Fruit fly (Drosophila melanogaster) whole organism, embryonic: ENCODE measurements around the gene spd-2.
A peak's percentile ranks its signal among the peaks of the same experiment; 100 is the strongest.

ENCODE experiments used
- ATbp ChIP-seq: fragments of 200-800 bp; sonication (Bioruptor generic); optimal IDR thresholded peaks from 2 replicates; lab custom pipeline; 2017; ENCODE audit warnings: missing biosample characterization, mild to moderate bottlenecking, missing genetic modification characterization, missing genetic modification reagents
- CG10321 ChIP-seq: fragments of 200-800 bp; sonication (Bioruptor generic); IDR thresholded peaks from 2 replicates; pipeline ENCODE4 v1.3.6; 2022; ENCODE audit warnings: missing biosample characterization, missing genetic modification characterization
- CG11695 ChIP-seq: fragments of 200-800 bp; sonication (Bioruptor generic); IDR thresholded peaks from 3 replicates; pipeline ENCODE4 v1.3.6; 2022; ENCODE audit warnings: missing biosample characterization, missing genetic modification characterization
- CG12744 ChIP-seq: fragments of 200-800 bp; sonication (Bioruptor generic); optimal IDR thresholded peaks from 2 replicates; lab custom pipeline; 2016; ENCODE audit warnings: missing biosample characterization, missing genetic modification characterization
- CG12942 ChIP-seq: fragments of 200-800 bp; sonication (Bioruptor generic); optimal IDR thresholded peaks from 3 replicates; lab custom pipeline; 2016; ENCODE audit warnings: missing biosample characterization, missing genetic modification characterization
- CG17359 ChIP-seq: fragments of 200-800 bp; sonication (Bioruptor generic); optimal IDR thresholded peaks from 3 replicates; lab custom pipeline; 2018; ENCODE audit warnings: missing biosample characterization, mild to moderate bottlenecking, missing genetic modification characterization, moderate library complexity
- CG17612 ChIP-seq: fragments of 200-800 bp; sonication (Bioruptor generic); IDR thresholded peaks from 2 replicates; pipeline ENCODE4 v1.3.6; 2022; ENCODE audit warnings: missing biosample characterization, missing genetic modification characterization
- CG18476 ChIP-seq: fragments of 200-800 bp; sonication (Bioruptor generic); optimal IDR thresholded peaks from 2 replicates; lab custom pipeline; 2016; ENCODE audit warnings: missing biosample characterization, mild to moderate bottlenecking, missing genetic modification characterization
- CG3995 ChIP-seq: fragments of 200-800 bp; sonication (Bioruptor generic); optimal IDR thresholded peaks from 3 replicates; lab custom pipeline; 2016; ENCODE audit warnings: missing biosample characterization, missing genetic modification characterization
- CG42726 ChIP-seq: fragments of 200-800 bp; sonication (Bioruptor generic); IDR thresholded peaks from 2 replicates; pipeline ENCODE4 v1.3.6; 2022; ENCODE audit warnings: missing biosample characterization, missing genetic modification characterization; ENCODE audit not compliant: partially characterized antibody
- CG4360 ChIP-seq: fragments of 200-800 bp; sonication (Bioruptor generic); IDR thresholded peaks from 2 replicates; pipeline ENCODE4 v1.3.6; 2022; ENCODE audit warnings: missing biosample characterization, missing genetic modification characterization
- CG7357 ChIP-seq: fragments of 200-800 bp; sonication (Bioruptor generic); IDR thresholded peaks from 3 replicates; pipeline ENCODE4 v1.3.6; 2022; ENCODE audit warnings: missing biosample characterization, missing genetic modification characterization
- CG9932 ChIP-seq: fragments of 200-800 bp; sonication (Bioruptor generic); IDR thresholded peaks from 2 replicates; pipeline ENCODE4 v1.3.6; 2022; ENCODE audit warnings: missing biosample characterization, missing genetic modification characterization
- CHES-1-like ChIP-seq: fragments of 200-800 bp; sonication (Bioruptor generic); optimal IDR thresholded peaks from 2 replicates; lab custom pipeline; 2016; ENCODE audit warnings: missing biosample characterization, missing genetic modification characterization
- CTCF ChIP-seq: fragments of 200-800 bp; sonication (Bioruptor generic); optimal IDR thresholded peaks from 2 replicates; lab custom pipeline; 2017; ENCODE audit warnings: missing biosample characterization, mild to moderate bottlenecking, missing genetic modification characterization, moderate library complexity
- D19A ChIP-seq: fragments of 200-800 bp; optimal IDR thresholded peaks from 3 replicates; lab custom pipeline; 2019; ENCODE audit warnings: missing biosample characterization, mild to moderate bottlenecking, missing genetic modification characterization, moderate library complexity
- Dad ChIP-seq: fragments of 200-800 bp; sonication (Bioruptor generic); optimal IDR thresholded peaks from 3 replicates; lab custom pipeline; 2016; ENCODE audit warnings: missing biosample characterization, missing genetic modification characterization
- Dp ChIP-seq: fragments of 200-800 bp; sonication (Bioruptor generic); optimal IDR thresholded peaks from 2 replicates; lab custom pipeline; 2018; ENCODE audit warnings: missing biosample characterization, mild to moderate bottlenecking, missing genetic modification characterization, moderate library complexity
- Fer2 ChIP-seq: fragments of 200-800 bp; sonication (Bioruptor generic); optimal IDR thresholded peaks from 2 replicates; lab custom pipeline; 2018; ENCODE audit warnings: missing biosample characterization, mild to moderate bottlenecking, missing genetic modification characterization, moderate library complexity
- Gug ChIP-seq: fragments of 200-800 bp; sonication (Bioruptor generic); IDR thresholded peaks from 4 replicates; pipeline ENCODE4 v1.3.6; 2022; ENCODE audit warnings: missing biosample characterization, missing genetic modification characterization
- HLH3B ChIP-seq: fragments of 200-800 bp; sonication (Bioruptor generic); IDR thresholded peaks from 2 replicates; pipeline ENCODE4 v1.3.6; 2022; ENCODE audit warnings: missing biosample characterization, missing genetic modification characterization
- Hey ChIP-seq: fragments of 200-800 bp; sonication (Bioruptor generic); optimal IDR thresholded peaks from 3 replicates; lab custom pipeline; 2018; ENCODE audit warnings: missing biosample characterization, mild to moderate bottlenecking, missing genetic modification characterization
- Hr51 ChIP-seq, 2 experiments: fragments of 200-800 bp; sonication (Bioruptor generic); optimal IDR thresholded peaks; 2 replicates in 1 of 2; 3 replicates in 1 of 2; lab custom pipeline; 2016 to 2018; ENCODE audit warnings: missing biosample characterization in 2 of 2, missing genetic modification characterization in 2 of 2, mild to moderate bottlenecking in 1 of 2, moderate library complexity in 1 of 2
- Hsf ChIP-seq: fragments of 200-800 bp; sonication (Bioruptor generic); optimal IDR thresholded peaks from 3 replicates; lab custom pipeline; 2016; ENCODE audit warnings: missing biosample characterization, missing genetic modification characterization
- Max ChIP-seq: fragments of 200-800 bp; sonication (Bioruptor generic); optimal IDR thresholded peaks from 2 replicates; lab custom pipeline; 2016; ENCODE audit warnings: missing biosample characterization, mild to moderate bottlenecking, missing genetic modification characterization
- Meics ChIP-seq: fragments of 200-800 bp; sonication (Bioruptor generic); optimal IDR thresholded peaks from 2 replicates; lab custom pipeline; 2017; ENCODE audit warnings: missing biosample characterization, mild to moderate bottlenecking, missing genetic modification characterization
- Nf-YA ChIP-seq: fragments of 200-800 bp; sonication (Bioruptor generic); IDR thresholded peaks from 2 replicates; pipeline ENCODE4 v1.3.6; 2022; ENCODE audit warnings: missing biosample characterization, missing genetic modification characterization
- Optix ChIP-seq: fragments of 200-800 bp; sonication (Bioruptor generic); IDR thresholded peaks from 3 replicates; pipeline ENCODE4 v1.3.6; 2022; ENCODE audit warnings: missing biosample characterization, missing genetic modification characterization
- Rx ChIP-seq: fragments of 200-800 bp; sonication (Bioruptor generic); IDR thresholded peaks from 2 replicates; pipeline ENCODE4 v1.3.6; 2022; ENCODE audit warnings: missing biosample characterization, missing genetic modification characterization
- Stat92E ChIP-seq, 3 experiments: fragments of >200 bp in 2 of 3; fragments of 200-800 bp in 1 of 3; sonication (Bioruptor generic) in 1 of 3; optimal IDR thresholded peaks; 2 replicates each; lab custom pipeline; 2017 to 2019; ENCODE audit warnings: missing biosample characterization in 3 of 3, missing genetic modification characterization in 3 of 3, mild to moderate bottlenecking in 1 of 3, moderate library complexity in 1 of 3
- ac ChIP-seq: fragments of 200-800 bp; sonication (Bioruptor generic); optimal IDR thresholded peaks from 3 replicates; lab custom pipeline; 2017; ENCODE audit warnings: missing biosample characterization, mild to moderate bottlenecking, missing genetic modification characterization
- ap ChIP-seq: fragments of 200-800 bp; sonication (Bioruptor generic); IDR thresholded peaks from 2 replicates; pipeline ENCODE4 v1.3.6; 2022; ENCODE audit warnings: missing biosample characterization, missing genetic modification characterization
- ato ChIP-seq: fragments of 200-800 bp; sonication (Bioruptor generic); IDR thresholded peaks from 2 replicates; pipeline ENCODE4 v1.3.6; 2022; ENCODE audit warnings: missing biosample characterization, missing genetic modification characterization; ENCODE audit not compliant: partially characterized antibody
- bigmax ChIP-seq: fragments of 200-800 bp; sonication (Bioruptor generic); optimal IDR thresholded peaks from 2 replicates; lab custom pipeline; 2018; ENCODE audit warnings: missing biosample characterization, mild to moderate bottlenecking, missing genetic modification characterization
- croc ChIP-seq: fragments of 200-800 bp; sonication (Bioruptor generic); conservative IDR thresholded peaks from 3 replicates; pipeline ENCODE4 v1.3.6; 2022; ENCODE audit warnings: missing biosample characterization, missing genetic modification characterization
- dati ChIP-seq: fragments of 200-800 bp; sonication (Bioruptor generic); IDR thresholded peaks from 2 replicates; pipeline ENCODE4 v1.3.6; 2022; ENCODE audit warnings: missing biosample characterization, missing genetic modification characterization
- ems ChIP-seq: fragments of 200-800 bp; sonication (Bioruptor generic); optimal IDR thresholded peaks from 3 replicates; lab custom pipeline; 2016; ENCODE audit warnings: missing biosample characterization, missing genetic modification characterization
- eyg ChIP-seq: fragments of 200-800 bp; sonication (Bioruptor generic); optimal IDR thresholded peaks from 3 replicates; lab custom pipeline; 2016; ENCODE audit warnings: missing biosample characterization, missing genetic modification characterization
- gcm ChIP-seq: fragments of 200-800 bp; sonication (Bioruptor generic); optimal IDR thresholded peaks from 2 replicates; lab custom pipeline; 2019; ENCODE audit warnings: missing biosample characterization, mild to moderate bottlenecking, missing genetic modification characterization, moderate library complexity
- gsb-n ChIP-seq: fragments of 200-800 bp; sonication (Bioruptor generic); optimal IDR thresholded peaks from 3 replicates; lab custom pipeline; 2018; ENCODE audit warnings: missing biosample characterization, mild to moderate bottlenecking, missing genetic modification characterization
- gt ChIP-seq: fragments of 200-800 bp; sonication (Bioruptor generic); IDR thresholded peaks from 2 replicates; pipeline ENCODE4 v1.3.6; 2022; ENCODE audit warnings: missing biosample characterization, missing genetic modification characterization
- hth ChIP-seq: fragments of >200 bp; optimal IDR thresholded peaks from 2 replicates; lab custom pipeline; 2017; ENCODE audit warnings: inconsistent platforms
- mld ChIP-seq: fragments of 200-800 bp; sonication (Bioruptor generic); IDR thresholded peaks from 3 replicates; pipeline ENCODE4 v1.3.6; 2022; ENCODE audit warnings: missing biosample characterization, missing genetic modification characterization; ENCODE audit not compliant: partially characterized antibody
- nerfin-1 ChIP-seq: fragments of 200-800 bp; sonication (Bioruptor generic); optimal IDR thresholded peaks from 3 replicates; lab custom pipeline; 2019; ENCODE audit warnings: missing biosample characterization, mild to moderate bottlenecking, missing genetic modification characterization, moderate library complexity
- onecut ChIP-seq: fragments of 200-800 bp; sonication (Bioruptor generic); IDR thresholded peaks from 2 replicates; pipeline ENCODE4 v1.3.6; 2022; ENCODE audit warnings: missing biosample characterization, missing genetic modification characterization
- prd ChIP-seq, 3 experiments: fragments of >200 bp in 2 of 3; fragments of 200-800 bp in 1 of 3; sonication (Bioruptor generic) in 1 of 3; optimal IDR thresholded peaks in 2 of 3; IDR thresholded peaks in 1 of 3; 2 replicates in 2 of 3; 3 replicates in 1 of 3; pipeline versions ENCODE4 v1.3.6 to Lab custom; 2017 to 2022; ENCODE audit warnings: missing biosample characterization in 1 of 3, missing genetic modification characterization in 1 of 3
- row ChIP-seq: fragments of 200-800 bp; sonication (Bioruptor generic); IDR thresholded peaks from 3 replicates; pipeline ENCODE4 v1.3.6; 2022; ENCODE audit warnings: missing biosample characterization, missing genetic modification characterization
- trh ChIP-seq: fragments of 200-800 bp; sonication (Bioruptor generic); optimal IDR thresholded peaks from 2 replicates; lab custom pipeline; 2016; ENCODE audit warnings: missing biosample characterization, missing genetic modification characterization
- vnd ChIP-seq: fragments of 200-800 bp; sonication (Bioruptor generic); IDR thresholded peaks from 3 replicates; pipeline ENCODE4 v1.3.6; 2022; ENCODE audit warnings: missing biosample characterization, missing genetic modification characterization; ENCODE audit not compliant: partially characterized antibody
- vvl ChIP-seq: fragments of 200-800 bp; sonication (Bioruptor generic); IDR thresholded peaks from 2 replicates; pipeline ENCODE4 v1.3.6; 2022; ENCODE audit warnings: missing biosample characterization, missing genetic modification characterization
- zen2 ChIP-seq: fragments of 200-800 bp; sonication (Bioruptor generic); IDR thresholded peaks from 3 replicates; pipeline ENCODE4 v1.3.6; 2022; ENCODE audit warnings: missing biosample characterization, missing genetic modification characterization; ENCODE audit not compliant: partially characterized antibody

The spd-2 gene

dm6 chr3L:16612972-16613371 lies 18.2 kb upstream of the spd-2 start (continued):
- TF ChIP-seq CG12744 (GFP tag; lab: Kevin White, UChicago) (no peak), Max (GFP tag; lab: Kevin White, UChicago) (no peak), row (GFP tag; lab: Robert Waterston, UW) (peak; percentile 34; the same call in 2 of the 3 replicates), Fer2 (tag; lab: Kevin White, UChicago) (no peak), CG4360 (GFP tag; lab: Robert Waterston, UW) (no peak), CG7357 (GFP tag; lab: Robert Waterston, UW) (no peak), eyg (GFP tag; lab: Kevin White, UChicago) (no peak), Hr51 (GFP tag; optimal IDR thresholded peaks at IDR 0.05; lab: Kevin White, UChicago) (no peak), Gug (GFP tag; lab: Robert Waterston, UW) (peak; percentile 41; the same call in 1 of the 4 replicates), CG17612 (GFP tag; lab: Robert Waterston, UW) (no peak), CG17359 (tag; lab: Kevin White, UChicago) (no peak), croc (GFP tag; lab: Robert Waterston, UW) (no peak), CHES-1-like (no peak), vvl (GFP tag; lab: Robert Waterston, UW) (no peak), Stat92E (GFP tag; optimal IDR thresholded peaks at IDR 0.05; lab: Kevin White, UChicago) (no peak), CG12942 (GFP tag; lab: Kevin White, UChicago) (no peak), nerfin-1 (tag; lab: Kevin White, UChicago) (no peak), ap (GFP tag; lab: Robert Waterston, UW) (no peak), Meics (GFP tag; lab: Kevin White, UChicago) (peak; percentile 11), CG42726 (GFP tag; lab: Robert Waterston, UW) (no peak), Optix (GFP tag; lab: Robert Waterston, UW) (no peak), ems (no peak), Hsf (GFP tag; lab: Kevin White, UChicago) (no peak), gsb-n (tag; lab: Kevin White, UChicago) (no peak), hth (lab: Kevin White, UChicago) (no peak), CG9932 (GFP tag; lab: Robert Waterston, UW) (peak; percentile 57; the same call in 1 of the 2 replicates), gcm (GFP tag; lab: Kevin White, UChicago) (no peak), gt (GFP tag; lab: Robert Waterston, UW) (no peak), CG3995 (GFP tag; lab: Kevin White, UChicago) (peak; percentile 72), mld (GFP tag; lab: Robert Waterston, UW) (0 out of 3 replicates have a peak, but pooled peaks have one; percentile 13), CG18476 (GFP tag; lab: Kevin White, UChicago) (no peak), prd (optimal IDR thresholded peaks at IDR 0.05; lab: Kevin White, UChicago) (no peak), prd (GFP tag; IDR thresholded peaks at IDR 0.05; lab: Robert Waterston, UW) (0 out of 3 replicates have a peak, but pooled peaks have one; percentile 24), ac (GFP tag; lab: Kevin White, UChicago) (no peak), vnd (no peak), CTCF (no peak)

dm6 chr3L:16612152-16612551 lies 17.3 kb upstream of the spd-2 start, which contains the start of gene CG4101:
Gene CG4101, plus strand, starts transcription at chr3L:16612486.
- TF ChIP-seq CG11695 (GFP tag; lab: Robert Waterston, UW), result peak; percentile 59; the same call in 1 of the 3 replicates
- peak; percentile 35 for TF ChIP-seq Hey (tag; lab: Kevin White, UChicago)
- TF ChIP-seq Rx (GFP tag; lab: Robert Waterston, UW), result peak; percentile 66
- peak; percentile 48 for TF ChIP-seq ATbp (GFP tag; lab: Kevin White, UChicago)
- peak; percentile 34 for TF ChIP-seq trh (GFP tag; lab: Kevin White, UChicago)
- peak; percentile 88 for TF ChIP-seq Hsf (GFP tag; lab: Kevin White, UChicago)
- TF ChIP-seq D19A (tag; lab: Kevin White, UChicago), result peak; percentile 54
- peak; percentile 41 for TF ChIP-seq Dad (GFP tag; lab: Kevin White, UChicago)
- peak; percentile 73; the same call in 1 of the 3 replicates for TF ChIP-seq zen2 (GFP tag; lab: Robert Waterston, UW)
- TF ChIP-seq HLH3B (GFP tag; lab: Robert Waterston, UW), result peak; percentile 57
- peak; percentile 39 for TF ChIP-seq Dp (GFP tag; lab: Kevin White, UChicago)
- TF ChIP-seq onecut (GFP tag; lab: Robert Waterston, UW), result peak; percentile 30
- no peak for TF ChIP-seq dati (GFP tag; lab: Robert Waterston, UW)
- TF ChIP-seq bigmax (GFP tag; lab: Kevin White, UChicago), result no peak
- no peak for TF ChIP-seq ato
- peak; percentile 81 for TF ChIP-seq CG12942 (GFP tag; lab: Kevin White, UChicago)
- no peak for TF ChIP-seq Nf-YA (GFP tag; lab: Robert Waterston, UW)
- 0 out of 2 replicates have a peak, but pooled peaks have one; percentile 38 for TF ChIP-seq CG10321 (GFP tag; lab: Robert Waterston, UW)
